Worm (Caenorhabditis elegans) whole organism, L3 larva: ENCODE data around the gene magu-1.

Experiments used
- ceh-16 ChIP-seq: sonication (generic microtip); optimal IDR thresholded peaks from 2 replicates; lab custom pipeline; 2017; ENCODE audit warnings: missing biosample characterization, missing genetic modification characterization
- elt-3 ChIP-seq, 3 experiments: fragments of 150-350 bp in 1 of 3; sonication (generic microtip) in 2 of 3; optimal IDR thresholded peaks; 2 replicates in 2 of 3; 4 replicates in 1 of 3; lab custom pipeline; 2014 to 2017; ENCODE audit warnings: missing biosample characterization in 3 of 3, missing genetic modification characterization in 3 of 3
- nhr-25 ChIP-seq: sonication (generic microtip); optimal IDR thresholded peaks from 2 replicates; lab custom pipeline; 2017; ENCODE audit warnings: missing biosample characterization, missing genetic modification characterization
- nhr-28 ChIP-seq: fragments of 150-350 bp; optimal IDR thresholded peaks from 2 replicates; lab custom pipeline; 2014; ENCODE audit warnings: missing biosample characterization, missing genetic modification characterization
- unc-62 ChIP-seq: fragments of 150-350 bp; sonication (generic microtip); optimal IDR thresholded peaks from 4 replicates; lab custom pipeline; 2014; ENCODE audit warnings: missing biosample characterization, missing genetic modification reagents, missing genetic modification characterization
- zag-1 ChIP-seq: fragments of 150-350 bp; optimal IDR thresholded peaks from 2 replicates; lab custom pipeline; 2014; ENCODE audit warnings: missing biosample characterization, missing genetic modification characterization

ce11 chrIII:491090-491597, 19.6 kb upstream of the magu-1 start, which contains the start of gene unc-45:
- TF ChIP-seq zag-1 (tag; lab: Kevin White, UChicago) (no peak), nhr-25 (tag; lab: Kevin White, UChicago) (no peak), elt-3 (tag; optimal IDR thresholded peaks at IDR 0.05; lab: Kevin White, UChicago) (no peak), nhr-28 (tag; lab: Kevin White, UChicago) (no peak), ceh-16 (tag; lab: Kevin White, UChicago) (no peak), unc-62 (GFP tag; lab: Kevin White, UChicago) (no peak)
